Worm (Caenorhabditis elegans) whole organism, mixed stage, embryonic: ENCODE results near the gene F16B4.2.

ENCODE experiments used
- elt-1 ChIP-seq: sonication (generic microtip); optimal IDR thresholded peaks from 2 replicates; lab custom pipeline; 2017; ENCODE audit warnings: missing genetic modification characterization, mild to moderate bottlenecking, missing compliant biosample characterization, antibody characterized with exemption, moderate library complexity, borderline replicate concordance; ENCODE audit not compliant: insufficient read depth
- elt-3 ChIP-seq: fragments of 150-350 bp; optimal IDR thresholded peaks from 2 replicates; lab custom pipeline; 2014; ENCODE audit warnings: missing biosample characterization, missing genetic modification characterization
- pha-4 ChIP-seq: fragments of 150-350 bp; optimal IDR thresholded peaks from 2 replicates; lab custom pipeline; 2018; ENCODE audit warnings: missing biosample characterization, missing genetic modification reagents, missing genetic modification characterization
- unc-62 ChIP-seq: fragments of 150-350 bp; optimal IDR thresholded peaks from 2 replicates; lab custom pipeline; 2014; ENCODE audit warnings: missing biosample characterization, missing genetic modification reagents, missing genetic modification characterization

DNA sequence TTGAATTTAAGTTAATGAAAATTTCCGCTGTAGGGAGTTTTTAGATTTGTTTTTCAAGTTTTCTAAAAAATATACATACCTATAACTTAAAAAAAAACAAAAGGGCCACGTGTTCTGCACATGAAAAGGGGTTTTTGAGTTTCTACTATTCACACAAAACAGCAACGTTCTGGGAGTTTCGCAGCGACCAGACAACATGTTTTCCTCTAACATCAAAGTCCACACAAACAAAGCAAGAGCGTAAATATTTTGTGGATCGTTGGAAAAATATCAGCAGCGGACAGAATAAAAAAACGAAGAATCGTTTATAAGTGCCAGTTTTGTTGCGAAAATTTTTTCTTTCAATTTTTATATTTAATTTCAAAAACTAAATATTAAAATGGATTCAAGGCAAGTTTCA, 43.0 kb downstream of the F16B4.2 start, which contains the start of gene alh-2:
- TF ChIP-seq elt-1 (no peak), unc-62 (GFP tag; lab: Kevin White, UChicago) (no peak), pha-4 (tag; lab: Kevin White, UChicago) (no peak), elt-3 (tag; lab: Kevin White, UChicago) (no peak)
